Fruit fly (Drosophila melanogaster) whole organism: ENCODE results near the gene Pldn.

Source experiments
- CG8478 ChIP-seq: fragments of >200 bp; optimal IDR thresholded peaks from 2 replicates; lab custom pipeline; 2018; ENCODE audit warnings: inconsistent platforms
- Dll ChIP-seq: fragments of >200 bp; optimal IDR thresholded peaks from 2 replicates; lab custom pipeline; 2017
- EcR ChIP-seq, 2 experiments: fragments of >200 bp; optimal IDR thresholded peaks; 2 replicates each; lab custom pipeline; 2017; ENCODE audit warnings: missing biosample characterization in 2 of 2, missing genetic modification characterization in 2 of 2, missing genetic modification reagents in 2 of 2
- pan ChIP-seq: fragments of >200 bp; optimal IDR thresholded peaks from 2 replicates; lab custom pipeline; 2017
- psq ChIP-seq: fragments of >200 bp; optimal IDR thresholded peaks from 2 replicates; lab custom pipeline; 2017
- usp ChIP-seq: fragments of >200 bp; optimal IDR thresholded peaks from 2 replicates; lab custom pipeline; 2017; ENCODE audit warnings: missing biosample characterization, missing genetic modification characterization, mixed read lengths

The Pldn gene

dm6 chr3L:11711059-11711628 is 19.9 kb upstream of the Pldn start, which contains the start of gene crim:
crim (minus strand) TSS chr3L:11711386.
- TF ChIP-seq psq (lab: Kevin White, UChicago): no peak
- no peak for TF ChIP-seq usp (GFP tag; lab: Kevin White, UChicago)
- TF ChIP-seq Dll (lab: Kevin White, UChicago): no peak
- TF ChIP-seq EcR (GFP tag; optimal IDR thresholded peaks at IDR 0.05; lab: Kevin White, UChicago): no peak
- TF ChIP-seq pan (lab: Kevin White, UChicago): no peak
- TF ChIP-seq CG8478 (lab: Kevin White, UChicago): no peak

- no peak for TF ChIP-seq usp (GFP tag; lab: Kevin White, UChicago)
- no peak for TF ChIP-seq CG8478 (lab: Kevin White, UChicago)
- TF ChIP-seq EcR (GFP tag; optimal IDR thresholded peaks at IDR 0.05; lab: Kevin White, UChicago): no peak
- no peak for TF ChIP-seq psq (lab: Kevin White, UChicago)
- TF ChIP-seq Dll (lab: Kevin White, UChicago): no peak
- TF ChIP-seq pan (lab: Kevin White, UChicago): no peak
Observed at dm6 chr3L:11708633-11709116, 17.5 kb upstream of the Pldn start, which contains the start of the genes Ccdc56 and mtTFB1. Ccdc56 (plus strand) TSS chr3L:11708979. mtTFB1 (plus strand) TSS chr3L:11708979.

dm6 chr3L:11707978-11708632 is 16.9 kb upstream of the Pldn start, which contains the start of gene CG11658:
CG11658 (minus strand) TSS chr3L:11708553.
- TF ChIP-seq Dll (lab: Kevin White, UChicago): peak; percentile 97
- TF ChIP-seq psq (lab: Kevin White, UChicago): no peak

- TF ChIP-seq Dll (lab: Kevin White, UChicago) (no peak), pan (lab: Kevin White, UChicago) (no peak)
Observed at dm6 chr3L:11704902-11705546, 13.8 kb upstream of the Pldn start.

- no peak for TF ChIP-seq Dll (lab: Kevin White, UChicago)
- TF ChIP-seq EcR (GFP tag; optimal IDR thresholded peaks at IDR 0.05; lab: Kevin White, UChicago): peak in 1 of 2 experiments; percentile 77
Observed at dm6 chr3L:11703579-11703978, 12.4 kb upstream of the Pldn start.

- TF ChIP-seq psq (lab: Kevin White, UChicago) (no peak), usp (GFP tag; lab: Kevin White, UChicago) (no peak), CG8478 (lab: Kevin White, UChicago) (no peak), pan (lab: Kevin White, UChicago) (no peak), Dll (lab: Kevin White, UChicago) (no peak), EcR (GFP tag; optimal IDR thresholded peaks at IDR 0.05; lab: Kevin White, UChicago) (no peak)
Observed at dm6 chr3L:11701649-11702048, 10.4 kb upstream of the Pldn start.

- TF ChIP-seq usp (GFP tag; lab: Kevin White, UChicago) (no peak), Dll (lab: Kevin White, UChicago) (no peak), EcR (GFP tag; optimal IDR thresholded peaks at IDR 0.05; lab: Kevin White, UChicago) (no peak), psq (lab: Kevin White, UChicago) (no peak), CG8478 (lab: Kevin White, UChicago) (no peak), pan (lab: Kevin White, UChicago) (no peak)
Observed at dm6 chr3L:11699163-11699562, 8.0 kb upstream of the Pldn start, which contains the start of gene Dnai2. Dnai2 (minus strand) TSS chr3L:11699263.

dm6 chr3L:11696294-11697116 is 5.3 kb upstream of the Pldn start, which contains the start of gene Dph1:
Dph1 (minus strand) TSS chr3L:11696963.
- TF ChIP-seq EcR (GFP tag; optimal IDR thresholded peaks at IDR 0.05; lab: Kevin White, UChicago) (peak in 1 of 2 experiments; percentile 56), usp (GFP tag; lab: Kevin White, UChicago) (no peak)

dm6 chr3L:11695827-11696226 is 4.6 kb upstream of the Pldn start:
- TF ChIP-seq usp (GFP tag; lab: Kevin White, UChicago): no peak
- no peak for TF ChIP-seq pan (lab: Kevin White, UChicago)
- no peak for TF ChIP-seq psq (lab: Kevin White, UChicago)
- no peak for TF ChIP-seq Dll (lab: Kevin White, UChicago)
- no peak for TF ChIP-seq EcR (GFP tag; optimal IDR thresholded peaks at IDR 0.05; lab: Kevin White, UChicago)
- TF ChIP-seq CG8478 (lab: Kevin White, UChicago): no peak

- no peak for TF ChIP-seq Dll (lab: Kevin White, UChicago)
Observed at dm6 chr3L:11695063-11695462, 3.9 kb upstream of the Pldn start.

- TF ChIP-seq Dll (lab: Kevin White, UChicago) (no peak), pan (lab: Kevin White, UChicago) (no peak), CG8478 (lab: Kevin White, UChicago) (no peak), usp (GFP tag; lab: Kevin White, UChicago) (no peak), EcR (GFP tag; optimal IDR thresholded peaks at IDR 0.05; lab: Kevin White, UChicago) (no peak), psq (lab: Kevin White, UChicago) (no peak)
Observed at dm6 chr3L:11692853-11693252, 1.7 kb upstream of the Pldn start.
